Fruit fly (Drosophila melanogaster): ENCODE measurements around the gene clumsy.

Gene clumsy

dm6 chr2L:21237748-21238459, 31.6 kb downstream of the clumsy start (continued):
- no peak for TF ChIP-seq CG1621 (tag; optimal IDR thresholded peaks at IDR 0.05)
- no peak for TF ChIP-seq CG7368 (GFP tag; optimal IDR thresholded peaks at IDR 0.05)
- peak; percentile 10 for TF ChIP-seq Met (GFP tag; optimal IDR thresholded peaks at IDR 0.05)
- no peak for TF ChIP-seq CG6163 (GFP tag; IDR thresholded peaks at IDR 0.05)
- no peak for TF ChIP-seq CG8632 (GFP tag; optimal IDR thresholded peaks at IDR 0.05)
- TF ChIP-seq Sox14 (GFP tag; optimal IDR thresholded peaks at IDR 0.05): peak; percentile 46
- TF ChIP-seq CG15336 (GFP tag; IDR thresholded peaks at IDR 0.05): no peak
- peak; percentile 14 for TF ChIP-seq fd85E (GFP tag; optimal IDR thresholded peaks at IDR 0.05)
- no peak for TF ChIP-seq CG6808 (GFP tag; optimal IDR thresholded peaks at IDR 0.05)
- peak; percentile 59 for TF ChIP-seq CG6854 (GFP tag; optimal IDR thresholded peaks at IDR 0.05)
- TF ChIP-seq Blimp-1 (GFP tag; optimal IDR thresholded peaks at IDR 0.05): no peak
- no peak for TF ChIP-seq achi (GFP tag; optimal IDR thresholded peaks at IDR 0.05)
- no peak for TF ChIP-seq cyc (GFP tag; optimal IDR thresholded peaks at IDR 0.05)
- no peak for TF ChIP-seq Hr4 (GFP tag; optimal IDR thresholded peaks at IDR 0.05)
- TF ChIP-seq Eip75B (GFP tag; optimal IDR thresholded peaks at IDR 0.05): peak; percentile 37
- no peak for TF ChIP-seq CG31627 (GFP tag; optimal IDR thresholded peaks at IDR 0.05)
- no peak for TF ChIP-seq dac (GFP tag; optimal IDR thresholded peaks at IDR 0.05)
- peak; percentile 35 for TF ChIP-seq CG3919 (GFP tag; optimal IDR thresholded peaks at IDR 0.05)
- TF ChIP-seq CG4318 (GFP tag; optimal IDR thresholded peaks at IDR 0.05): no peak
- TF ChIP-seq CG16779 (tag; optimal IDR thresholded peaks at IDR 0.05): peak; percentile 15
- TF ChIP-seq Sox15 (GFP tag; optimal IDR thresholded peaks at IDR 0.05): no peak
- no peak for TF ChIP-seq acj6 (GFP tag; optimal IDR thresholded peaks at IDR 0.05)
- TF ChIP-seq fd59A (GFP tag; optimal IDR thresholded peaks at IDR 0.05): no peak
- no peak for TF ChIP-seq pdm3 (GFP tag; optimal IDR thresholded peaks at IDR 0.05)
- TF ChIP-seq CG6792 (GFP tag; optimal IDR thresholded peaks at IDR 0.05): no peak

- TF ChIP-seq CG31627 (GFP tag; optimal IDR thresholded peaks at IDR 0.05) (no peak), Eip78C (GFP tag) (peak; percentile 12)
These were observed 36.1 kb downstream of the clumsy start for dm6 chr2L:21242369-21242768.

dm6 chr2L:21243964-21244466, 37.7 kb downstream of the clumsy start:
- TF ChIP-seq Eip93F (GFP tag; optimal IDR thresholded peaks at IDR 0.05) (no peak), CG10669 (GFP tag; optimal IDR thresholded peaks at IDR 0.05) (no peak), CG6163 (GFP tag; IDR thresholded peaks at IDR 0.05) (no peak; the same call in 2 of the 3 replicates), ss (GFP tag; optimal IDR thresholded peaks at IDR 0.05) (peak in 1 of 2 experiments; percentile 39), vri (GFP tag; optimal IDR thresholded peaks at IDR 0.05) (peak; percentile 20), Lpt (GFP tag; optimal IDR thresholded peaks at IDR 0.05) (peak; percentile 58), Hr39 (GFP tag; optimal IDR thresholded peaks at IDR 0.05) (peak; percentile 72), CG9139 (GFP tag; optimal IDR thresholded peaks at IDR 0.05) (no peak), svp (GFP tag) (peak; percentile 97), CG6854 (GFP tag; optimal IDR thresholded peaks at IDR 0.05) (peak; percentile 62), Eip78C (GFP tag) (peak; percentile 69), CG31627 (GFP tag; optimal IDR thresholded peaks at IDR 0.05) (no peak), CG3032 (tag; optimal IDR thresholded peaks at IDR 0.05) (no peak), acj6 (GFP tag; optimal IDR thresholded peaks at IDR 0.05) (no peak), Eip75B (GFP tag; optimal IDR thresholded peaks at IDR 0.05) (peak; percentile 64), CG1621 (tag; optimal IDR thresholded peaks at IDR 0.05) (peak; percentile 60), Sox14 (GFP tag; optimal IDR thresholded peaks at IDR 0.05) (peak; percentile 37)

Data from whole organism, prepupa.